Fruit fly (Drosophila melanogaster) S2 (cell line): ENCODE data around the gene CG15286.

Experiments used
- CG8478 ChIP-seq: fragments of >200 bp; optimal IDR thresholded peaks from 2 replicates; lab custom pipeline; 2018
- CTCF ChIP-seq, 2 experiments: fragments of >200 bp; optimal IDR thresholded peaks; 2 replicates each; lab custom pipeline; 2018

DNA sequence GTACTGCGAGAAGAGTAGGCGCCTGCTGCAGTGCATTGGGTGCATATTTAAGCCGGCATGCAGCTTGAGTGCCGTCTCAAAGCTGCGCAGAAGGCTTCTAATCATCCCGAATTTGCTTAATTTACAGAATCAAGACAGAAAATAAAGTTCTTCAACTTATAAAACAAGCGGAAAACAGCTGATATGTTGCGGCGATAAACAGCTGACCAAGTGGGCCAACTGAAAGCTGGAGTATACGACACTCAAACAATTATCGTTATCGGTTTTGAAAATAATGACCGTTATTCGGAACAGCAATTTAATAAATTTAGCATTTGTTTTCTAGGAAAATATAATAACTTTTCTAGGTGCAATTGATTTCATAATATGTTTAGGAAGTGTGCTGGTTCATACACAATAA lies 10.6 kb downstream of the CG15286 start, which contains the start of gene mTTF:
- TF ChIP-seq CTCF (optimal IDR thresholded peaks at IDR 0.05; lab: Kevin White, UChicago) (no peak), CG8478 (lab: Kevin White, UChicago) (no peak)
